Worm (Caenorhabditis elegans) whole organism, L4 larva: ENCODE results near the gene W01G7.4.

Source experiments
- ama-1 ChIP-seq: fragments of 150-350 bp; optimal IDR thresholded peaks from 2 replicates; lab custom pipeline; 2014; ENCODE audit warnings: inconsistent platforms, mixed read lengths
- dmd-8 ChIP-seq: fragments of 200-800 bp; sonication (Bioruptor generic); IDR thresholded peaks from 2 replicates; pipeline ENCODE4 v1.3.6; 2022; ENCODE audit warnings: missing genetic modification characterization, missing compliant biosample characterization
- madf-5 ChIP-seq, 2 experiments: fragments of 200-800 bp; sonication (Bioruptor generic); IDR thresholded peaks; 2 replicates each; pipeline ENCODE4 v1.3.6; 2022; ENCODE audit warnings: missing compliant biosample characterization in 2 of 2, missing genetic modification characterization in 2 of 2
- nhr-6 ChIP-seq: fragments of 150-350 bp; optimal IDR thresholded peaks from 2 replicates; lab custom pipeline; 2014; ENCODE audit warnings: missing biosample characterization, missing genetic modification characterization
- saeg-2 ChIP-seq: fragments of 200-800 bp; sonication (Bioruptor generic); IDR thresholded peaks from 2 replicates; pipeline ENCODE4 v1.3.6; 2022; ENCODE audit warnings: missing genetic modification reagents, missing genetic modification characterization, missing compliant biosample characterization
- unc-62 ChIP-seq, 3 experiments: fragments of 150-350 bp in 1 of 3; sonication (generic microtip); optimal IDR thresholded peaks in 2 of 3; peaks in 1 of 3; 1 replicate in 1 of 3; 2 replicates in 2 of 3; lab custom pipeline; 2014 to 2017; ENCODE audit warnings: missing biosample characterization in 3 of 3, missing genetic modification characterization in 3 of 3, missing genetic modification reagents in 3 of 3, missing genotype in 1 of 3

- TF ChIP-seq unc-62 (GFP tag; optimal IDR thresholded peaks at IDR 0.05 in 1 of 2; lab: Kevin White, UChicago) (peak in 1 of 2 experiments; percentile 29), unc-62 (tag; optimal IDR thresholded peaks at IDR 0.05; lab: Kevin White, UChicago) (no peak), ama-1 (no peak), dmd-8 (GFP tag; lab: Robert Waterston, UW) (no peak), madf-5 (GFP tag; IDR thresholded peaks at IDR 0.05; lab: Robert Waterston, UW) (no peak), nhr-6 (tag; lab: Kevin White, UChicago) (no peak), saeg-2 (GFP tag; lab: Robert Waterston, UW) (no peak)
Measured at ce11 chrII:14102112-14102511, 41.6 kb downstream of the W01G7.4 start.
